Worm (Caenorhabditis elegans) whole organism, L4/young adult: Measurements from ENCODE around the gene qua-1.

Experiments
- W03F9.2 ChIP-seq: fragments of 150-350 bp; optimal IDR thresholded peaks from 2 replicates; lab custom pipeline; 2014; ENCODE audit warnings: missing biosample characterization, missing genetic modification characterization
- dao-5 ChIP-seq: sonication (generic microtip); optimal IDR thresholded peaks from 2 replicates; lab custom pipeline; 2016; ENCODE audit warnings: missing genotype, missing genetic modification characterization, moderate library complexity, missing compliant biosample characterization
- him-1 ChIP-seq: sonication (generic microtip); optimal IDR thresholded peaks from 2 replicates; lab custom pipeline; 2016; ENCODE audit warnings: missing genotype, missing genetic modification reagents, missing genetic modification characterization, missing compliant biosample characterization

Gene qua-1

ce11 chrII:8185016-8185493 is 13.5 kb upstream of the qua-1 start, which contains the start of the genes mig-5 and cct-1:
mig-5 (minus strand) TSS chrII:8185023.
cct-1 (plus strand) TSS chrII:8185443.
- TF ChIP-seq W03F9.2 (tag; lab: Kevin White, UChicago) (peak; percentile 96), him-1 (peak; percentile 84), dao-5 (tag; lab: Kevin White, UChicago) (no peak)

DNA sequence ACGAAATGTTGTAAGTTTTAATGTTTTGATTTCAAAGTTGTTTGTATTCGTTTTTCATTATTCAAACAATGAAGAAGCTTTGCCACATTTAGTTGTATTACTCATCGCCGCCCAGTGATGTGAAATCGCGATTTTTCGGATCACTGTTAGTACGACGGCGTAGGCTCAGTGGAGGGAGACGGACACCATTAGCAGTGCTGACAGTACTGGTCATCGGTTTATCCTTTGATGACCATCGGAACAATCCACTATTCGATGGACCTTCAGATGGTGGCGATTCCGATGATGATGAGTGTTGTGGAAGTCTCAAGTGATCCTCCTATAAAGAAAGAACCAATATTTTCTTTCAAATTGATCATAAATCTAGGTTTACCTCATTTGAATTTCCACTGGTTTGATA is 11.1 kb upstream of the qua-1 start:
- TF ChIP-seq him-1 = no peak
- no peak for TF ChIP-seq W03F9.2 (tag; lab: Kevin White, UChicago)
- TF ChIP-seq dao-5 (tag; lab: Kevin White, UChicago) = no peak

ce11 chrII:8190455-8190854 is 8.1 kb upstream of the qua-1 start, which contains the start of gene T05C12.8:
T05C12.8 (minus strand) TSS chrII:8190555.
- TF ChIP-seq W03F9.2 (tag; lab: Kevin White, UChicago) = no peak
- TF ChIP-seq him-1 = no peak
- TF ChIP-seq dao-5 (tag; lab: Kevin White, UChicago) = no peak

DNA sequence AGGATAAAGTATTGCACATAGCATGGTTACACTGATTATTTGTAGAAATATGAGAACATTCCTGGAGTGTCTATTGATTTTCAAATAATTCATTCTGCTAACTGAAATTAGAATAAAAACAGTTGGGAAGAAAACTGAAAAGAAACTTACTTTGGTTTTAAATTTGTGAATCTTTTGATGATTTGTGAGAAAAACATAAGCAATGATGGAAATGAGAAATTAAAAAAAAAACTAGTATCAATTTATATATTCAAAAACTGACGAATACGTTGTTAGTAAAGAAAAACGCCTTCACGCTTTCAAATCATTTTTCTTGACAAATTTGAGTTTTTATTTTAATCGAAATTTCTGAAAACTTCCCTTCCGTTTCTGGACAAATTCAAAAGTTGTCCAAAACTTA is 5.5 kb upstream of the qua-1 start, which contains the start of gene T05C12.9:
Gene T05C12.9, minus strand, starts transcription at position 101 of the 400 bp plus-strand sequence.
- no peak for TF ChIP-seq him-1
- TF ChIP-seq W03F9.2 (tag; lab: Kevin White, UChicago) = no peak
- no peak for TF ChIP-seq dao-5 (tag; lab: Kevin White, UChicago)

- TF ChIP-seq him-1 (no peak), W03F9.2 (tag; lab: Kevin White, UChicago) (no peak), dao-5 (tag; lab: Kevin White, UChicago) (no peak)
These were observed 4.7 kb upstream of the qua-1 start for ce11 chrII:8193922-8194321.

DNA sequence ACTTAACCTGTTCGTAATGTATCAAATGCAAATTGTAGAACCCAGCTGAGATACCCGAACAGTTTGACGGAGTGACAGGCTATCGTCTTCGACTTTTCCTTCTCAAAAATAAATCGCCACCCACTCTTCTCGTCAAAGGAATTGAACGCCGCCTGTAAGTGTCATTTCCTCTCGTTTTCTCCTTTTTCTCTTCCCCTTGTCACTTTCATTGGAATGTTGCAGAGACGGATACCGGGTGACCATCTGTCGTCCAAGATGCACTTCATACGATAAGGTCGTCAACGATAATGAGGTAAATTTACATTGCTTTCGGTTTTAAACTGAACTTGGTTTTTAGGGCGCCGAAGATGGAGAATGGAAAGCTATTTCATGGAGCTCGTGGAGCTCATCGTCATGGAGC is 1.2 kb downstream of the qua-1 start:
- TF ChIP-seq dao-5 (tag; lab: Kevin White, UChicago) = no peak
- TF ChIP-seq W03F9.2 (tag; lab: Kevin White, UChicago) = no peak
- TF ChIP-seq him-1 = no peak

DNA sequence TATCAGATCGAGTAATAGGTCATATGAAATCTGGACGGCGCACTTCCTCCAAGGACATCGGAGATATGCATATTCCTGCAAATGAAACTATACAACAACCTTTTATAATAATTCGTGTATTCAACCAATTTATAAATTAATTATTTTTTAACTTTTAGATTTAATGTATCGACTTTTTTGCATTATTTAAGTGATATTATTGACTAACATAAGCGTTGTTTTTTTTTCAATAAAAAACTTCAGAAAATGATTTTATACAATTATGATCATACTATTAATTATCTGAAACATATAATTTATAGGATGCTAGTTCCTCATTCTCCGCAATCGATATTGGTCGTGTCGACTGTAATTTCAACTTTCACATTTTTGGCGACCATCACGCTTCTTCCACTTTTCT is 5.4 kb downstream of the qua-1 start, which contains the start of gene col-76:
Gene col-76, plus strand, starts transcription at position 301 of the 400 bp plus-strand sequence.
- TF ChIP-seq W03F9.2 (tag; lab: Kevin White, UChicago) (no peak), him-1 (no peak), dao-5 (tag; lab: Kevin White, UChicago) (no peak)

ce11 chrII:8205612-8206011 is 7.0 kb downstream of the qua-1 start:
- TF ChIP-seq W03F9.2 (tag; lab: Kevin White, UChicago) (no peak), him-1 (no peak), dao-5 (tag; lab: Kevin White, UChicago) (no peak)

- TF ChIP-seq dao-5 (tag; lab: Kevin White, UChicago) (no peak), W03F9.2 (tag; lab: Kevin White, UChicago) (no peak), him-1 (no peak)
These were observed 10.9 kb downstream of the qua-1 start, which contains the start of gene M110.8 for ce11 chrII:8209476-8209875. M110.8 (minus strand) TSS chrII:8209576.

DNA sequence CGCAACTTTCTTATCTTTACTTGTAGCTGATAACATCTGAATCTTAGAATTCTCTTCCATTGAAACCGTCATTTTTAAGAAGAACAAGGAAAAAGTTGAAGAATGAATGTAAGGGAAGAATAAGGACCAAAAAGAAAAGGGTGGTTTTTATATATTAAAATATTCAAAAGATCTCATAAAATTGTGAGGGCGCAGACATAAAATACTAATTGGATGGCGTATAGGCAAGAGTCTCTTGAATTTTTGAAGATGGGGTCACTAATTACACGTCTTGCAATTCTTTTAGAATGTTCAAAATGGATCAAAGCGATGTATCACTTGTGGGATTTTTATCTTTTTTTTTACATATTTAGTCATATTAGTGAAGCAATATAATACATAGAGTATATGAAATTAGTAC is 14.1 kb downstream of the qua-1 start, which contains the start of gene twk-3:
Gene twk-3, minus strand, starts transcription at position 101 of the 400 bp plus-strand sequence.
- TF ChIP-seq dao-5 (tag; lab: Kevin White, UChicago) (no peak), W03F9.2 (tag; lab: Kevin White, UChicago) (no peak), him-1 (no peak)

DNA sequence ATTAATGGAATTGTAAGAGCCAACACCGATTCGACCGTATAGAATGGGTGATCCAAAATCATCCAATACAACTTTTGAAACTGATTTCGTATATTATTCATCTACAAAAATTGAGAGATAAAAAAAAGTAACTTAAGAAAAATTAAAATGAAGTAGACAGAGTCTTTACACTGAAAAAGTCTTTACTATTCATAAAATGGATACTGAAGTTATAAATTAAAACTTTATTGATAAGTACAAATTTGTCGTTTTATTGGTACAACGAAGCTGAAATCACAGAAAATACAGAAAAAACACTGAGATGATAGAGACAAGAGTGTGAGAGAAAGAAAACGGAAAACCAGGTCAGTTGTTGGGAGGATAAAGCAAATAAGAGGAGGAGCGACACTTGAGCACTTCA is 15.8 kb downstream of the qua-1 start, which contains the start of gene M110.10:
Gene M110.10, minus strand, starts transcription at position 101 of the 400 bp plus-strand sequence.
- no peak for TF ChIP-seq W03F9.2 (tag; lab: Kevin White, UChicago)
- no peak for TF ChIP-seq him-1
- TF ChIP-seq dao-5 (tag; lab: Kevin White, UChicago) = no peak

ce11 chrII:8216433-8216832 is 17.8 kb downstream of the qua-1 start, which contains the start of gene M110.3:
M110.3 (minus strand) TSS chrII:8216616.
- TF ChIP-seq dao-5 (tag; lab: Kevin White, UChicago) = no peak
- TF ChIP-seq him-1 = no peak
- TF ChIP-seq W03F9.2 (tag; lab: Kevin White, UChicago) = peak; percentile 45

DNA sequence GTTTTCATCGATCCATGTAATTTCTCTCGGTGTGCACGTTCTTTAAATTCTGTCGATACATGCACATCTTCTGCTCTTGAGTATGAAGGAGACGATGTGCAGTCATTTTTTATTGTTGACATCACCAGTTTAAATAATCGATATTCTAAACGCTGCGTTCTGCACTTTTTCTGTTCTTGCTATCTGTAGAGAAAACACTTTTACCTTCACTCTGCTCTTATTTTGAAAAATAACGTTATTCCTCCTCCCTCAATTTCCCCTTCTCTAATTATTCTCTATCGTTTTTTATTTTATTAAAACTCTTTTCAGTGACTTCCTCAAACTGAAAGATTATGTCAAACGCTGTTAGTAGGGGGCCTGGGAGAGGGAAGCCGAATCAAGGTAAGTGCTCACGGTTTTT is 18.3 kb downstream of the qua-1 start, which contains the start of gene ifg-1:
Gene ifg-1, plus strand, starts transcription at position 301 of the 400 bp plus-strand sequence.
- TF ChIP-seq dao-5 (tag; lab: Kevin White, UChicago) (no peak), him-1 (no peak), W03F9.2 (tag; lab: Kevin White, UChicago) (no peak)

DNA sequence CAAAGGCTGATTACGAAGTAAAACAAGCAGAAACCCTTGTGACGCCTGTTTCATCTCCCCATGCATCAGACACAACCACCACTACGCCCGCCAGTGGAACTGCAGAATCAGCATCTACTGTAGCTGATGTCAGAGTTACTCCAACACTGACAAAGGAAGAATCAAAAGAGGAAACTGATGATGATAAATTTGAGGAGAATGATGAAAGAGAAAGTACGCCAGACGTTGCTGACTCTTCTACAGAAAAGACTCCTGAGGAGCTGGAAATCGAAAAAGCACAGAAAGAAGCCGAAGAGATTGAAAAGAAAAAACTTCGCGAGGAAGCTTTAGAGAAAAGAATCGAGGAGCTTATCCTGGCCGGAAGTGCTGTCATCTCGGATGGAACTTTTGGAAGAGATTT is 19.7 kb downstream of the qua-1 start:
- TF ChIP-seq W03F9.2 (tag; lab: Kevin White, UChicago) = no peak
- no peak for TF ChIP-seq dao-5 (tag; lab: Kevin White, UChicago)
- TF ChIP-seq him-1 = no peak
